Worm (Caenorhabditis elegans) whole organism, young adult: ENCODE data around the gene K08F11.1.

ENCODE experiments used
- B0336.3 ChIP-seq: fragments of 200-800 bp; sonication (Bioruptor generic); IDR thresholded peaks from 2 replicates; pipeline ENCODE4 v1.3.6; 2022; ENCODE audit warnings: missing genetic modification characterization, missing compliant biosample characterization
- C06A6.2 ChIP-seq: fragments of 200-800 bp; sonication (Bioruptor generic); conservative IDR thresholded peaks from 2 replicates; pipeline ENCODE4 v1.3.6; 2022; ENCODE audit warnings: missing genetic modification characterization, missing compliant biosample characterization
- F23B12.7 ChIP-seq: sonication (generic microtip); optimal IDR thresholded peaks from 2 replicates; lab custom pipeline; 2017; ENCODE audit warnings: missing genetic modification characterization, mild to moderate bottlenecking, missing compliant biosample characterization, antibody characterized with exemption, moderate library complexity; ENCODE audit not compliant: insufficient read depth
- F33H1.4 ChIP-seq: fragments of 200-800 bp; sonication (Bioruptor generic); IDR thresholded peaks from 2 replicates; pipeline ENCODE4 v1.3.6; 2022; ENCODE audit warnings: missing genetic modification reagents, missing genetic modification characterization, missing compliant biosample characterization
- F49E8.2 ChIP-seq: sonication (generic microtip); optimal IDR thresholded peaks from 3 replicates; lab custom pipeline; 2017; ENCODE audit warnings: missing genetic modification characterization, mild to moderate bottlenecking, missing compliant biosample characterization, antibody characterized with exemption, moderate library complexity; ENCODE audit not compliant: insufficient read depth
- F55B11.4 ChIP-seq: sonication (generic microtip); optimal IDR thresholded peaks from 2 replicates; lab custom pipeline; 2016; ENCODE audit warnings: missing compliant biosample characterization, missing genetic modification characterization, borderline replicate concordance; ENCODE audit not compliant: insufficient read depth
- T26A5.8 ChIP-seq: sonication (generic microtip); optimal IDR thresholded peaks from 2 replicates; lab custom pipeline; 2016; ENCODE audit warnings: missing genetic modification characterization, missing compliant biosample characterization
- Y56A3A.18 ChIP-seq: fragments of 200-800 bp; sonication (Bioruptor generic); IDR thresholded peaks from 2 replicates; pipeline ENCODE4 v1.3.6; 2022; ENCODE audit warnings: missing genetic modification reagents, missing genetic modification characterization, missing compliant biosample characterization
- ZK185.1 ChIP-seq: sonication (generic microtip); optimal IDR thresholded peaks from 2 replicates; lab custom pipeline; 2016; ENCODE audit warnings: mild to moderate bottlenecking, missing genetic modification characterization, missing compliant biosample characterization; ENCODE audit not compliant: poor library complexity, severe bottlenecking
- aptf-3 ChIP-seq: fragments of 200-800 bp; sonication (Bioruptor generic); IDR thresholded peaks from 2 replicates; pipeline ENCODE4 v1.3.6; 2022; ENCODE audit warnings: missing genetic modification characterization, missing compliant biosample characterization
- attf-5 ChIP-seq: fragments of 200-800 bp; sonication (Bioruptor generic); optimal IDR thresholded peaks from 2 replicates; lab custom pipeline; 2018; ENCODE audit warnings: mild to moderate bottlenecking, missing genetic modification characterization, missing compliant biosample characterization
- bed-2 ChIP-seq: fragments of 200-800 bp; sonication (Bioruptor generic); IDR thresholded peaks from 2 replicates; pipeline ENCODE4 v1.3.6; 2022; ENCODE audit warnings: missing genetic modification reagents, missing genetic modification characterization, missing compliant biosample characterization
- cebp-1 ChIP-seq, 2 experiments: fragments of 200-800 bp in 1 of 2; sonication (Bioruptor generic) in 1 of 2; sonication (generic microtip) in 1 of 2; IDR thresholded peaks in 1 of 2; optimal IDR thresholded peaks in 1 of 2; 2 replicates each; pipeline versions ENCODE4 v1.3.6 to Lab custom; 2017 to 2022; ENCODE audit warnings: missing compliant biosample characterization in 2 of 2, missing genetic modification characterization in 2 of 2, mild to moderate bottlenecking in 1 of 2, missing genetic modification reagents in 1 of 2, moderate library complexity in 1 of 2
- ceh-100 ChIP-seq: fragments of 200-800 bp; sonication (Bioruptor generic); IDR thresholded peaks from 2 replicates; pipeline ENCODE4 v1.3.6; 2022; ENCODE audit warnings: missing genetic modification reagents, missing genetic modification characterization, missing compliant biosample characterization
- ceh-91 ChIP-seq: fragments of 200-800 bp; sonication (Bioruptor generic); IDR thresholded peaks from 2 replicates; pipeline ENCODE4 v1.3.6; 2022; ENCODE audit warnings: missing genetic modification reagents, missing genetic modification characterization, missing compliant biosample characterization
- egrh-3 ChIP-seq: fragments of 200-800 bp; sonication (Bioruptor generic); IDR thresholded peaks from 2 replicates; pipeline ENCODE4 v1.3.6; 2022; ENCODE audit warnings: missing genetic modification reagents, missing genetic modification characterization, missing compliant biosample characterization
- ekl-4 ChIP-seq: fragments of 200-800 bp; sonication (Bioruptor generic); IDR thresholded peaks from 2 replicates; pipeline ENCODE4 v1.3.6; 2022; ENCODE audit warnings: missing genetic modification reagents, missing genetic modification characterization, missing compliant biosample characterization
- ets-4 ChIP-seq: fragments of 200-800 bp; sonication (Bioruptor generic); optimal IDR thresholded peaks from 2 replicates; lab custom pipeline; 2018; ENCODE audit warnings: mild to moderate bottlenecking, missing genetic modification characterization, missing compliant biosample characterization
- fkh-3 ChIP-seq: sonication (generic microtip); optimal IDR thresholded peaks from 2 replicates; lab custom pipeline; 2016; ENCODE audit warnings: mild to moderate bottlenecking, missing genetic modification characterization, missing compliant biosample characterization
- him-1 ChIP-seq: sonication (generic microtip); optimal IDR thresholded peaks from 2 replicates; lab custom pipeline; 2016; ENCODE audit warnings: missing genotype, missing genetic modification reagents, missing genetic modification characterization, missing compliant biosample characterization
- hmg-1.2 ChIP-seq: fragments of 200-800 bp; sonication (Bioruptor generic); IDR thresholded peaks from 2 replicates; pipeline ENCODE4 v1.3.6; 2022; ENCODE audit warnings: missing genetic modification reagents, missing genetic modification characterization, missing compliant biosample characterization
- hmg-20 ChIP-seq: fragments of 200-800 bp; sonication (Bioruptor generic); IDR thresholded peaks from 2 replicates; pipeline ENCODE4 v1.3.6; 2022; ENCODE audit warnings: missing genetic modification reagents, missing genetic modification characterization, missing compliant biosample characterization
- hsf-1 ChIP-seq: fragments of 200-800 bp; sonication (Bioruptor generic); IDR thresholded peaks from 2 replicates; pipeline ENCODE4 v1.3.6; 2022; ENCODE audit warnings: missing genetic modification reagents, missing genetic modification characterization, missing compliant biosample characterization
- lag-1 ChIP-seq: fragments of 200-800 bp; sonication (Bioruptor generic); IDR thresholded peaks from 2 replicates; pipeline ENCODE4 v1.3.6; 2022; ENCODE audit warnings: missing genetic modification reagents, missing genetic modification characterization, missing compliant biosample characterization
- let-607 ChIP-seq, 2 experiments: fragments of 200-800 bp in 1 of 2; sonication (Bioruptor generic) in 1 of 2; sonication (generic microtip) in 1 of 2; optimal IDR thresholded peaks; 2 replicates each; lab custom pipeline; 2016 to 2018; ENCODE audit warnings: mild to moderate bottlenecking in 2 of 2, missing compliant biosample characterization in 2 of 2, missing genetic modification characterization in 2 of 2, moderate library complexity in 2 of 2, missing genotype in 1 of 2
- lin-40 ChIP-seq: sonication (generic microtip); optimal IDR thresholded peaks from 2 replicates; lab custom pipeline; 2016; ENCODE audit warnings: missing genetic modification characterization, mild to moderate bottlenecking, missing compliant biosample characterization, missing genotype, missing genetic modification reagents
- lin-54 ChIP-seq: fragments of 200-800 bp; sonication (Bioruptor generic); optimal IDR thresholded peaks from 2 replicates; lab custom pipeline; 2018; ENCODE audit warnings: mild to moderate bottlenecking, missing genetic modification characterization, missing compliant biosample characterization
- lsl-1 ChIP-seq: fragments of 200-800 bp; sonication (Bioruptor generic); optimal IDR thresholded peaks from 2 replicates; lab custom pipeline; 2018; ENCODE audit warnings: mild to moderate bottlenecking, missing genetic modification characterization, moderate library complexity, missing compliant biosample characterization
- lsy-27 ChIP-seq: sonication (generic microtip); optimal IDR thresholded peaks from 2 replicates; lab custom pipeline; 2017; ENCODE audit warnings: missing genetic modification characterization, mild to moderate bottlenecking, missing compliant biosample characterization, antibody characterized with exemption, missing genotype, borderline replicate concordance; ENCODE audit not compliant: insufficient read depth
- madf-10 ChIP-seq: sonication (generic microtip); optimal IDR thresholded peaks from 2 replicates; lab custom pipeline; 2016; ENCODE audit warnings: mild to moderate bottlenecking, missing genetic modification characterization, missing compliant biosample characterization
- madf-8 ChIP-seq: fragments of 200-800 bp; sonication (Bioruptor generic); conservative IDR thresholded peaks from 2 replicates; pipeline ENCODE4 v1.3.6; 2022; ENCODE audit warnings: missing genetic modification reagents, missing genetic modification characterization, missing compliant biosample characterization
- mel-28 ChIP-seq: sonication (generic microtip); optimal IDR thresholded peaks from 2 replicates; lab custom pipeline; 2016; ENCODE audit warnings: borderline replicate concordance, mild to moderate bottlenecking, missing genetic modification characterization, missing compliant biosample characterization
- nhr-80 ChIP-seq: sonication (generic microtip); optimal IDR thresholded peaks from 2 replicates; lab custom pipeline; 2016; ENCODE audit warnings: missing genetic modification characterization, missing compliant biosample characterization
- nhr-90 ChIP-seq: sonication (generic microtip); optimal IDR thresholded peaks from 2 replicates; lab custom pipeline; 2016; ENCODE audit warnings: missing genotype, mild to moderate bottlenecking, missing genetic modification characterization, missing compliant biosample characterization
- pbrm-1 ChIP-seq: fragments of 200-800 bp; sonication (Bioruptor generic); IDR thresholded peaks from 2 replicates; pipeline ENCODE4 v1.3.6; 2022; ENCODE audit warnings: missing genetic modification reagents, missing genetic modification characterization, missing compliant biosample characterization
- rec-8 ChIP-seq, 2 experiments: sonication (generic microtip); optimal IDR thresholded peaks; 2 replicates each; lab custom pipeline; 2016; ENCODE audit warnings: mild to moderate bottlenecking in 2 of 2, missing genetic modification characterization in 2 of 2, missing genetic modification reagents in 2 of 2, missing genotype in 2 of 2, missing biosample characterization in 1 of 2, missing compliant biosample characterization in 1 of 2, moderate library complexity in 1 of 2
- repo-1 ChIP-seq: sonication (generic microtip); optimal IDR thresholded peaks from 2 replicates; lab custom pipeline; 2017; ENCODE audit warnings: mild to moderate bottlenecking, missing genetic modification characterization, missing compliant biosample characterization
- snpc-1.1 ChIP-seq: sonication (generic microtip); optimal IDR thresholded peaks from 2 replicates; lab custom pipeline; 2017; ENCODE audit warnings: missing genetic modification characterization, mild to moderate bottlenecking, missing compliant biosample characterization, antibody characterized with exemption, moderate library complexity, missing genotype, missing genetic modification reagents; ENCODE audit not compliant: insufficient read depth
- snpc-3.4 ChIP-seq: sonication (generic microtip); optimal IDR thresholded peaks from 2 replicates; lab custom pipeline; 2017; ENCODE audit warnings: missing genetic modification characterization, mild to moderate bottlenecking, missing compliant biosample characterization, antibody characterized with exemption, moderate library complexity, missing genotype, missing genetic modification reagents
- snpc-4 ChIP-seq, 5 experiments: fragments of 150-350 bp in 1 of 5; sonication (generic microtip) in 4 of 5; optimal IDR thresholded peaks; 2 replicates each; lab custom pipeline; 2014 to 2018; ENCODE audit warnings: missing genetic modification characterization in 5 of 5, missing biosample characterization in 3 of 5, antibody characterized with exemption in 2 of 5, mild to moderate bottlenecking in 2 of 5, missing compliant biosample characterization in 2 of 5, missing genotype in 2 of 5, moderate library complexity in 2 of 5, missing genetic modification reagents in 1 of 5
- unc-62 ChIP-seq: fragments of 150-350 bp; optimal IDR thresholded peaks from 2 replicates; lab custom pipeline; 2014; ENCODE audit warnings: missing biosample characterization, missing genetic modification reagents, missing genetic modification characterization
- zfh-2 ChIP-seq: fragments of 200-800 bp; sonication (Bioruptor generic); conservative IDR thresholded peaks from 2 replicates; pipeline ENCODE4 v1.3.6; 2022; ENCODE audit warnings: missing genetic modification reagents, missing genetic modification characterization, missing compliant biosample characterization
- zim-3 ChIP-seq: sonication (generic microtip); optimal IDR thresholded peaks from 2 replicates; lab custom pipeline; 2017; ENCODE audit warnings: mild to moderate bottlenecking, missing genetic modification characterization, moderate library complexity, missing compliant biosample characterization
- ztf-18 ChIP-seq: sonication (generic microtip); optimal IDR thresholded peaks from 2 replicates; lab custom pipeline; 2016; ENCODE audit warnings: missing genotype, mild to moderate bottlenecking, missing genetic modification characterization, missing compliant biosample characterization
- ztf-25 ChIP-seq: fragments of 200-800 bp; sonication (Bioruptor generic); IDR thresholded peaks from 2 replicates; pipeline ENCODE4 v1.3.6; 2022; ENCODE audit warnings: missing genetic modification reagents, missing genetic modification characterization, missing compliant biosample characterization

Gene K08F11.1

ce11 chrIV:4745422-4745821, 20.8 kb downstream of the K08F11.1 start, which contains the start of gene timm-17B.1:
Gene timm-17B.1, minus strand, starts transcription at chrIV:4745492.
- TF ChIP-seq zim-3 (tag; lab: Kevin White, UChicago) = no peak
- TF ChIP-seq ztf-18 = peak; percentile 97
- no peak for TF ChIP-seq egrh-3 (GFP tag; lab: Robert Waterston, UW)
- TF ChIP-seq F49E8.2 (tag; lab: Kevin White, UChicago) = no peak
- TF ChIP-seq lsy-27 (tag; lab: Kevin White, UChicago) = no peak
- no peak for TF ChIP-seq F23B12.7 (tag; lab: Kevin White, UChicago)
- peak; percentile 10; the same call in 1 of the 2 replicates for TF ChIP-seq madf-8 (GFP tag; lab: Robert Waterston, UW)
- no peak for TF ChIP-seq fkh-3 (tag; lab: Kevin White, UChicago)
- TF ChIP-seq snpc-3.4 (tag; lab: Kevin White, UChicago) = peak; percentile 19
- no peak for TF ChIP-seq C06A6.2 (GFP tag; lab: Robert Waterston, UW)
- peak; percentile 41 for TF ChIP-seq hmg-1.2 (GFP tag; lab: Robert Waterston, UW)
- no peak for TF ChIP-seq lag-1 (GFP tag; lab: Robert Waterston, UW)
- peak; percentile 67 for TF ChIP-seq lin-54 (GFP tag; lab: Kevin White, UChicago)
- TF ChIP-seq snpc-4 (GFP tag; optimal IDR thresholded peaks at IDR 0.05; lab: Kevin White, UChicago) = peak; percentile 12
- TF ChIP-seq snpc-4 (tag; optimal IDR thresholded peaks at IDR 0.05; lab: Kevin White, UChicago) = peak; percentile 34 to 64 (median 54)
- TF ChIP-seq madf-10 = no peak
- no peak for TF ChIP-seq unc-62
- TF ChIP-seq cebp-1 (GFP tag; IDR thresholded peaks at IDR 0.05; lab: Robert Waterston, UW) = no peak
- TF ChIP-seq cebp-1 (tag; optimal IDR thresholded peaks at IDR 0.05; lab: Kevin White, UChicago) = peak; percentile 62
- TF ChIP-seq ceh-100 (GFP tag; lab: Robert Waterston, UW) = peak; percentile 39; the same call in 1 of the 2 replicates
- no peak for TF ChIP-seq aptf-3 (GFP tag; lab: Robert Waterston, UW)
- TF ChIP-seq zfh-2 (GFP tag; lab: Robert Waterston, UW) = no peak
- no peak for TF ChIP-seq T26A5.8 (tag; lab: Kevin White, UChicago)
- peak; percentile 8 for TF ChIP-seq nhr-80
- peak; percentile 34; the same call in 1 of the 2 replicates for TF ChIP-seq hmg-20
- TF ChIP-seq F55B11.4 (tag; lab: Kevin White, UChicago) = no peak
- TF ChIP-seq lsl-1 (GFP tag; lab: Kevin White, UChicago) = peak; percentile 54
- 0 out of 2 replicates have a peak, but pooled peaks have one; percentile 58 for TF ChIP-seq ekl-4 (GFP tag; lab: Robert Waterston, UW)
- TF ChIP-seq nhr-90 (tag; lab: Kevin White, UChicago) = no peak
- no peak for TF ChIP-seq mel-28 (tag; lab: Kevin White, UChicago)
- 0 out of 2 replicates have a peak, but pooled peaks have one; percentile 50 for TF ChIP-seq B0336.3
- peak; percentile 51 for TF ChIP-seq him-1
- TF ChIP-seq ceh-91 (GFP tag; lab: Robert Waterston, UW) = no peak
- no peak for TF ChIP-seq hsf-1 (GFP tag; lab: Robert Waterston, UW)
- TF ChIP-seq snpc-1.1 (tag; lab: Kevin White, UChicago) = peak; percentile 58
- peak; percentile 17 for TF ChIP-seq attf-5 (GFP tag; lab: Kevin White, UChicago)
- TF ChIP-seq F33H1.4 (GFP tag; lab: Robert Waterston, UW) = peak; percentile 62
- TF ChIP-seq bed-2 = no peak
- TF ChIP-seq ZK185.1 = peak; percentile 49
- no peak for TF ChIP-seq rec-8 (tag; optimal IDR thresholded peaks at IDR 0.05; lab: Kevin White, UChicago)
- TF ChIP-seq pbrm-1 (GFP tag; lab: Robert Waterston, UW) = peak; percentile 58; the same call in 1 of the 2 replicates
- TF ChIP-seq Y56A3A.18 (GFP tag; lab: Robert Waterston, UW) = peak; percentile 29; the same call in 1 of the 2 replicates
- TF ChIP-seq ets-4 (GFP tag; lab: Kevin White, UChicago) = no peak
- peak in 1 of 2 experiments; percentile 14 for TF ChIP-seq let-607 (tag; optimal IDR thresholded peaks at IDR 0.05; lab: Kevin White, UChicago)
- no peak for TF ChIP-seq ztf-25 (GFP tag; lab: Robert Waterston, UW)
- TF ChIP-seq repo-1 = no peak
- peak; percentile 67 for TF ChIP-seq lin-40 (tag; lab: Kevin White, UChicago)
